Worm (Caenorhabditis elegans): ENCODE results near the gene sem-5.
A peak's percentile ranks its signal among the peaks of the same experiment; 100 is the strongest.

The sem-5 gene

ce11 chrX:7962056-7962485 lies 548 bp upstream of the sem-5 start:
- TF ChIP-seq ets-4 (GFP tag; optimal IDR thresholded peaks at IDR 0.05) (peak; percentile 98), lag-1 (GFP tag; IDR thresholded peaks at IDR 0.05) (no peak), ceh-40 (GFP tag; IDR thresholded peaks at IDR 0.05) (no peak), let-607 (tag; optimal IDR thresholded peaks at IDR 0.05) (peak; percentile 57 to 63), chd-7 (tag; optimal IDR thresholded peaks at IDR 0.05) (peak; percentile 34), lin-35 (GFP tag; optimal IDR thresholded peaks at IDR 0.05) (no peak), rec-8 (tag; optimal IDR thresholded peaks at IDR 0.05) (no peak), ZK185.1 (tag; optimal IDR thresholded peaks at IDR 0.05; ENCODE audit: poor library complexity, severe bottlenecking) (no peak), F52B5.7 (tag; optimal IDR thresholded peaks at IDR 0.05) (no peak), zfh-2 (GFP tag; conservative IDR thresholded peaks at IDR 0.05) (peak; percentile 64; the same call in 1 of the 2 replicates), pbrm-1 (GFP tag; IDR thresholded peaks at IDR 0.05) (no peak), let-526 (GFP tag; IDR thresholded peaks at IDR 0.05) (no peak), B0336.3 (GFP tag; IDR thresholded peaks at IDR 0.05) (peak; percentile 78), K11D2.4 (GFP tag; IDR thresholded peaks at IDR 0.05) (no peak), attf-3 (GFP tag; conservative IDR thresholded peaks at IDR 0.05) (no peak), Y67H2A.10 (GFP tag; conservative IDR thresholded peaks at IDR 0.05) (no peak), ztf-22 (GFP tag; optimal IDR thresholded peaks at IDR 0.05) (peak; percentile 86), xnd-1 (tag; optimal IDR thresholded peaks at IDR 0.05) (no peak), ceh-91 (GFP tag; IDR thresholded peaks at IDR 0.05) (no peak), F10E7.11 (tag; optimal IDR thresholded peaks at IDR 0.05) (no peak), lin-40 (tag; optimal IDR thresholded peaks at IDR 0.05) (peak; percentile 57), nfyb-1 (GFP tag; IDR thresholded peaks at IDR 0.05) (no peak), egl-44 (GFP tag; IDR thresholded peaks at IDR 0.05) (0 out of 2 replicates have a peak, but pooled peaks have one; percentile 40), mel-28 (tag; optimal IDR thresholded peaks at IDR 0.05; ENCODE audit: borderline replicate concordance) (no peak), F22D6.2 (tag; optimal IDR thresholded peaks at IDR 0.05) (no peak), sptf-2 (GFP tag; optimal IDR thresholded peaks at IDR 0.05) (no peak), tlf-1 (GFP tag; optimal IDR thresholded peaks at IDR 0.05) (peak; percentile 50), ekl-4 (GFP tag; IDR thresholded peaks at IDR 0.05) (no peak), dpl-1 (GFP tag; optimal IDR thresholded peaks at IDR 0.05) (no peak), ceh-100 (GFP tag; IDR thresholded peaks at IDR 0.05) (no peak), attf-5 (GFP tag; optimal IDR thresholded peaks at IDR 0.05) (peak; percentile 71), atf-7 (tag; optimal IDR thresholded peaks at IDR 0.05) (peak; percentile 75), C17E4.6 (GFP tag; IDR thresholded peaks at IDR 0.05) (no peak), ceh-58 (GFP tag; IDR thresholded peaks at IDR 0.05) (no peak), rcor-1 (GFP tag; IDR thresholded peaks at IDR 0.05) (0 out of 2 replicates have a peak, but pooled peaks have one; percentile 16), mxl-1 (tag; optimal IDR thresholded peaks at IDR 0.05) (no peak), ztf-18 (tag; optimal IDR thresholded peaks at IDR 0.05) (peak; percentile 21), ztf-3 (GFP tag; optimal IDR thresholded peaks at IDR 0.05) (no peak), ztf-26 (tag; optimal IDR thresholded peaks at IDR 0.05) (peak; percentile 32), Y95B8A.8 (GFP tag; IDR thresholded peaks at IDR 0.05) (no peak), hmg-1.2 (GFP tag; IDR thresholded peaks at IDR 0.05) (peak; percentile 72), nhr-80 (tag; optimal IDR thresholded peaks at IDR 0.05) (peak; percentile 100), snpc-4 (GFP tag; optimal IDR thresholded peaks at IDR 0.05) (no peak), snpc-4 (tag; optimal IDR thresholded peaks at IDR 0.05) (peak in 1 of 4 experiments; percentile 33), ceh-79 (tag; optimal IDR thresholded peaks at IDR 0.05) (no peak), egrh-3 (GFP tag; IDR thresholded peaks at IDR 0.05) (peak; percentile 33; the same call in 1 of the 2 replicates), lsl-1 (GFP tag; optimal IDR thresholded peaks at IDR 0.05) (no peak), madf-10 (tag; optimal IDR thresholded peaks at IDR 0.05) (peak; percentile 19), aptf-3 (GFP tag; IDR thresholded peaks at IDR 0.05) (no peak)
